Worm (Caenorhabditis elegans) whole organism, late embryonic: ENCODE measurements around the gene ZK512.10.

Experiments used
- F13H6.1 ChIP-seq: sonication (generic microtip); optimal IDR thresholded peaks from 2 replicates; lab custom pipeline; 2016; ENCODE audit warnings: missing genetic modification characterization, missing compliant biosample characterization
- K02D7.2 ChIP-seq: sonication (generic microtip); optimal IDR thresholded peaks from 2 replicates; lab custom pipeline; 2017; ENCODE audit warnings: mild to moderate bottlenecking, missing genetic modification characterization, missing compliant biosample characterization
- K09A11.1 ChIP-seq: sonication (generic microtip); optimal IDR thresholded peaks from 2 replicates; lab custom pipeline; 2017; ENCODE audit warnings: antibody characterized with exemption, mild to moderate bottlenecking, missing genetic modification characterization, missing compliant biosample characterization; ENCODE audit not compliant: insufficient read depth
- ama-1 ChIP-seq: fragments of 150-350 bp; optimal IDR thresholded peaks from 2 replicates; lab custom pipeline; 2014
- ceh-14 ChIP-seq: sonication (generic microtip); optimal IDR thresholded peaks from 2 replicates; lab custom pipeline; 2016; ENCODE audit warnings: missing genotype, missing genetic modification characterization, missing compliant biosample characterization
- ceh-18 ChIP-seq: sonication (generic microtip); optimal IDR thresholded peaks from 2 replicates; lab custom pipeline; 2016; ENCODE audit warnings: missing genetic modification characterization, missing compliant biosample characterization
- ceh-19 ChIP-seq: fragments of 200-800 bp; sonication (Bioruptor generic); optimal IDR thresholded peaks from 2 replicates; lab custom pipeline; 2018; ENCODE audit warnings: mild to moderate bottlenecking, missing genetic modification characterization, missing compliant biosample characterization
- ceh-2 ChIP-seq: sonication (generic microtip); optimal IDR thresholded peaks from 2 replicates; lab custom pipeline; 2016; ENCODE audit warnings: missing genotype, missing genetic modification characterization, missing compliant biosample characterization
- ceh-22 ChIP-seq: sonication (generic microtip); optimal IDR thresholded peaks from 2 replicates; lab custom pipeline; 2017; ENCODE audit warnings: missing biosample characterization, missing genetic modification characterization
- ceh-31 ChIP-seq: sonication (generic microtip); optimal IDR thresholded peaks from 2 replicates; lab custom pipeline; 2016; ENCODE audit warnings: missing genetic modification characterization, missing compliant biosample characterization
- ceh-34 ChIP-seq: sonication (generic microtip); optimal IDR thresholded peaks from 2 replicates; lab custom pipeline; 2016; ENCODE audit warnings: mild to moderate bottlenecking, missing genetic modification characterization, missing compliant biosample characterization
- ceh-45 ChIP-seq: fragments of 200-800 bp; sonication (Bioruptor generic); IDR thresholded peaks from 2 replicates; pipeline ENCODE4 v1.3.6; 2022; ENCODE audit warnings: missing genetic modification reagents, missing genetic modification characterization, missing compliant biosample characterization
- ceh-48 ChIP-seq: sonication (generic microtip); optimal IDR thresholded peaks from 2 replicates; lab custom pipeline; 2016; ENCODE audit warnings: missing genetic modification characterization, inconsistent platforms, missing compliant biosample characterization
- ceh-9 ChIP-seq: sonication (generic microtip); optimal IDR thresholded peaks from 2 replicates; lab custom pipeline; 2016; ENCODE audit warnings: mild to moderate bottlenecking, missing genetic modification characterization, inconsistent platforms, missing compliant biosample characterization
- che-1 ChIP-seq: sonication (generic microtip); optimal IDR thresholded peaks from 2 replicates; lab custom pipeline; 2016; ENCODE audit warnings: mild to moderate bottlenecking, missing genetic modification characterization, missing compliant biosample characterization
- dmd-4 ChIP-seq: sonication (generic microtip); optimal IDR thresholded peaks from 2 replicates; lab custom pipeline; 2016; ENCODE audit warnings: borderline replicate concordance, missing genetic modification characterization, missing compliant biosample characterization
- dve-1 ChIP-seq: sonication (generic microtip); optimal IDR thresholded peaks from 2 replicates; lab custom pipeline; 2017; ENCODE audit warnings: antibody characterized with exemption, mild to moderate bottlenecking, missing genetic modification characterization, missing compliant biosample characterization
- elt-2 ChIP-seq: sonication (generic microtip); optimal IDR thresholded peaks from 2 replicates; lab custom pipeline; 2016; ENCODE audit warnings: missing genetic modification reagents, missing genetic modification characterization, missing compliant biosample characterization
- elt-4 ChIP-seq: sonication (generic microtip); optimal IDR thresholded peaks from 2 replicates; lab custom pipeline; 2016; ENCODE audit warnings: missing genetic modification characterization, missing compliant biosample characterization
- fax-1 ChIP-seq: sonication (generic microtip); optimal IDR thresholded peaks from 2 replicates; lab custom pipeline; 2016; ENCODE audit warnings: missing genotype, missing genetic modification characterization, missing compliant biosample characterization
- fkh-6 ChIP-seq: sonication (generic microtip); optimal IDR thresholded peaks from 2 replicates; lab custom pipeline; 2016; ENCODE audit warnings: missing genetic modification characterization, missing compliant biosample characterization
- lim-6 ChIP-seq: sonication (generic microtip); optimal IDR thresholded peaks from 2 replicates; lab custom pipeline; 2016; ENCODE audit warnings: missing genetic modification characterization, missing compliant biosample characterization
- mec-3 ChIP-seq: sonication (generic microtip); optimal IDR thresholded peaks from 2 replicates; lab custom pipeline; 2016; ENCODE audit warnings: borderline replicate concordance, missing genetic modification characterization, missing compliant biosample characterization
- nfya-1 ChIP-seq: sonication (generic microtip); optimal IDR thresholded peaks from 2 replicates; lab custom pipeline; 2017; ENCODE audit warnings: missing genetic modification characterization, mild to moderate bottlenecking, missing compliant biosample characterization, antibody characterized with exemption, moderate library complexity
- nhr-232 ChIP-seq: sonication (generic microtip); optimal IDR thresholded peaks from 2 replicates; lab custom pipeline; 2016; ENCODE audit warnings: missing genetic modification characterization, missing compliant biosample characterization
- odd-2 ChIP-seq: sonication (generic microtip); optimal IDR thresholded peaks from 2 replicates; lab custom pipeline; 2017; ENCODE audit warnings: antibody characterized with exemption, mild to moderate bottlenecking, missing genetic modification characterization, missing compliant biosample characterization
- pha-4 ChIP-seq: fragments of 150-350 bp; optimal IDR thresholded peaks from 2 replicates; lab custom pipeline; 2018; ENCODE audit warnings: missing biosample characterization, missing genetic modification reagents, missing genetic modification characterization
- rnt-1 ChIP-seq: sonication (generic microtip); optimal IDR thresholded peaks from 2 replicates; lab custom pipeline; 2016; ENCODE audit warnings: missing genetic modification characterization, missing compliant biosample characterization
- sdc-2 ChIP-seq: sonication (generic microtip); optimal IDR thresholded peaks from 2 replicates; lab custom pipeline; 2016; ENCODE audit warnings: missing genotype, missing genetic modification characterization, missing compliant biosample characterization
- sox-2 ChIP-seq: fragments of 200-800 bp; sonication (Bioruptor generic); IDR thresholded peaks from 2 replicates; pipeline ENCODE4 v1.3.6; 2022; ENCODE audit warnings: missing genetic modification reagents, missing genetic modification characterization, missing compliant biosample characterization
- sox-4 ChIP-seq: sonication (generic microtip); optimal IDR thresholded peaks from 2 replicates; lab custom pipeline; 2017; ENCODE audit warnings: mild to moderate bottlenecking, missing genetic modification characterization, inconsistent platforms, missing compliant biosample characterization
- syd-9 ChIP-seq: sonication (generic microtip); optimal IDR thresholded peaks from 2 replicates; lab custom pipeline; 2016; ENCODE audit warnings: mild to moderate bottlenecking, missing genetic modification characterization, moderate library complexity, missing compliant biosample characterization
- tbx-7 ChIP-seq: sonication (generic microtip); optimal IDR thresholded peaks from 2 replicates; lab custom pipeline; 2016; ENCODE audit warnings: missing genotype, missing genetic modification characterization, missing compliant biosample characterization
- unc-55 ChIP-seq: sonication (generic microtip); optimal IDR thresholded peaks from 2 replicates; lab custom pipeline; 2017; ENCODE audit warnings: missing biosample characterization, missing genetic modification reagents, missing genetic modification characterization
- unc-86 ChIP-seq: sonication (generic microtip); optimal IDR thresholded peaks from 2 replicates; lab custom pipeline; 2016; ENCODE audit warnings: missing genetic modification characterization, missing compliant biosample characterization
- ztf-16 ChIP-seq: sonication (generic microtip); optimal IDR thresholded peaks from 2 replicates; lab custom pipeline; 2017; ENCODE audit warnings: missing genetic modification characterization, missing compliant biosample characterization

The ZK512.10 gene

DNA sequence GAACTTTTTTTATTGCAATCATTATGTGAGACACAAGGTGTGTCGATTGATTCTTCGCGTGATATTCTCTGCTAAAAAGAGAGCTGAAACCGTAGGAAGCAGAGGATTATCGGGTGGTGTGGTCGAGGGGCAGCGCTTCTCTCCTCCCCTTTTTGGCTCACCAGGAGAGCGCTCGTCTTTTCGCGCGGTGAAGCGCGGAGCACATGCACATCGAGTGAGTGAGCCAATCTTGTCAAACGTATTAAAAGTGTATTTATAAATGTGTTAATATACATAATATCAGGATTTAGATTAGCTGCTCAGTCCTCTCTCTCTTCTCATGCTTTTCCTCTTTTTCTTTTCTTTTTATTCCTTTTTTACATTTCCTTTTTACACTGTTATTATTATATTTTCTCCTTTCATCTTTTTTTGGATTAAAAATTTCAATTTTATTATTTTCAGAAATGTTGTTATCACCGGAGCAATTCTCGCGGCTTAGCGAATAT is 32.0 kb downstream of the ZK512.10 start, which contains the start of gene dgk-3:
Gene dgk-3, plus strand, starts transcription at position 435 of the 485 bp plus-strand sequence.
- TF ChIP-seq sox-2 (GFP tag; lab: Robert Waterston, UW) (no peak), rnt-1 (tag; lab: Kevin White, UChicago) (no peak), nhr-232 (no peak)
- TF ChIP-seq, all 69 proteins: peak for 0

DNA sequence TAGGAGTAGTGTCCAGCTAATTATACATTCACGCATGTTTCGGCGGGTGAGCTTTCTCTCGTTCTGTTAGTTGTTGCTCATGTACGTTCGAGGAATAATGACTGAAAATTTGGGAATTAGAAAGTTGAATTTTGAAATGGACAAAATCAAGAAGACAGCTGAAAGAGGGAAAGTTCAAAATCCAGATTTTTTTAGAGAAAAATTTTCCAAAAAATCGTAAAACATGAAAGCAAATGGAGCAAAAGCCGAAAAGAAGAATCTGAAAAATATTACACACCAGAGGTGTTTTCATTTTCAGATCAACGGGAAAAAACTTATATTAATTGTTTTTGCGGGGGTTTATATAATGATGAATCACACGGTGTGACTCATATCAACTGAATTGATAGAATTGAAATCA is 42.0 kb downstream of the ZK512.10 start, which contains the start of gene ina-1:
Gene ina-1, minus strand, starts transcription at position 101 of the 400 bp plus-strand sequence.
- TF ChIP-seq sox-2 (GFP tag; lab: Robert Waterston, UW) (no peak), elt-2 (tag; lab: Kevin White, UChicago) (no peak), unc-86 (tag; lab: Kevin White, UChicago) (no peak), dve-1 (tag; lab: Kevin White, UChicago) (no peak), che-1 (tag; lab: Kevin White, UChicago) (no peak), ceh-18 (tag; lab: Kevin White, UChicago) (no peak), rnt-1 (tag; lab: Kevin White, UChicago) (no peak), ztf-16 (tag; lab: Kevin White, UChicago) (no peak), odd-2 (no peak), sox-4 (no peak), ceh-2 (tag; lab: Kevin White, UChicago) (no peak), nfya-1 (no peak), nhr-232 (no peak), ama-1 (lab: Kevin White, UChicago) (no peak), ceh-45 (GFP tag; lab: Robert Waterston, UW) (no peak)
- TF ChIP-seq, all 69 proteins: peak for 0

ce11 chrIII:9173239-9173638 is 42.6 kb downstream of the ZK512.10 start:
- TF ChIP-seq ceh-19: no peak
- no peak for TF ChIP-seq ceh-14 (tag; lab: Kevin White, UChicago)
- no peak for TF ChIP-seq dmd-4 (tag; lab: Kevin White, UChicago)
- no peak for TF ChIP-seq unc-86 (tag; lab: Kevin White, UChicago)
- no peak for TF ChIP-seq tbx-7 (tag; lab: Kevin White, UChicago)
- TF ChIP-seq F13H6.1 (tag; lab: Kevin White, UChicago): no peak
- no peak for TF ChIP-seq K02D7.2 (tag; lab: Kevin White, UChicago)
- TF ChIP-seq mec-3: no peak
- TF ChIP-seq ceh-48 (tag; lab: Kevin White, UChicago): no peak
- no peak for TF ChIP-seq ceh-22 (tag; lab: Kevin White, UChicago)
- no peak for TF ChIP-seq fax-1 (tag; lab: Kevin White, UChicago)
- no peak for TF ChIP-seq K09A11.1 (tag; lab: Kevin White, UChicago)
- TF ChIP-seq unc-55 (GFP tag; lab: Kevin White, UChicago): no peak
- no peak for TF ChIP-seq ceh-34 (tag; lab: Kevin White, UChicago)
- TF ChIP-seq ceh-31 (tag; lab: Kevin White, UChicago): no peak
- TF ChIP-seq sdc-2 (tag; lab: Kevin White, UChicago): no peak

- no peak for TF ChIP-seq dve-1 (tag; lab: Kevin White, UChicago)
- TF ChIP-seq ztf-16 (tag; lab: Kevin White, UChicago): no peak
- TF ChIP-seq elt-4 (tag; lab: Kevin White, UChicago): no peak
- peak; percentile 22 for TF ChIP-seq syd-9 (tag; lab: Kevin White, UChicago)
- TF ChIP-seq lim-6 (tag; lab: Kevin White, UChicago): no peak
Measured at ce11 chrIII:9176008-9176407, 45.3 kb downstream of the ZK512.10 start.

DNA sequence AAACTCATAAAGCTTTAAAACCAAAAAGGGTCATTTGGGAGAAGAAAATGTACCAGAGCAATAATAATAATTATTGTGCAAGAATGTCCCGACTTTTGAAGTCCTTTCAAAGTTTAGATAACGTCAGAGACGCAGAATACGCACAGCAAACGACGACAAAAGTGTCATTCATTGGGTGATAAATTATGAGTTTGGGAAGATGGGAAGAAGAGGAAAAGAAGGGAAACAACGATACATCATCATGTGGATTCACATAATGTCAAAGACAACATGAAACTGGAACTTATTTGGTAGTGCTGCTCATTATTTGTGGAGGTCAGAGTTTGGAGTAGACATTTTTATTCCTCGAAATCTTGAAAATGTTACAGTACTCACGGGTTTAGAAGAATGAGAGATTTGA is 47.2 kb downstream of the ZK512.10 start:
- no peak for TF ChIP-seq fkh-6 (tag; lab: Kevin White, UChicago)
- TF ChIP-seq unc-55 (GFP tag; lab: Kevin White, UChicago): peak; percentile 44
- TF ChIP-seq rnt-1 (tag; lab: Kevin White, UChicago): no peak
- TF ChIP-seq pha-4 (tag; lab: Kevin White, UChicago): no peak
- no peak for TF ChIP-seq ceh-9 (tag; lab: Kevin White, UChicago)
- TF ChIP-seq ceh-48 (tag; lab: Kevin White, UChicago): no peak
